Worm (Caenorhabditis elegans) whole organism, early embryonic: ENCODE data around the gene cut-5.

Experiments
- B0310.2 ChIP-seq: sonication (generic microtip); optimal IDR thresholded peaks from 2 replicates; lab custom pipeline; 2016; ENCODE audit warnings: mild to moderate bottlenecking, missing genetic modification characterization, missing compliant biosample characterization
- F13C5.2 ChIP-seq: sonication (generic microtip); optimal IDR thresholded peaks from 2 replicates; lab custom pipeline; 2017; ENCODE audit warnings: mild to moderate bottlenecking, missing genetic modification characterization, inconsistent platforms, missing compliant biosample characterization
- aly-1 ChIP-seq: sonication (generic microtip); optimal IDR thresholded peaks from 2 replicates; lab custom pipeline; 2016; ENCODE audit warnings: missing genetic modification characterization, missing compliant biosample characterization
- ama-1 ChIP-seq: fragments of 150-350 bp; optimal IDR thresholded peaks from 2 replicates; lab custom pipeline; 2014
- ceh-13 ChIP-seq: fragments of 200-800 bp; sonication (Bioruptor generic); optimal IDR thresholded peaks from 2 replicates; lab custom pipeline; 2018; ENCODE audit warnings: mild to moderate bottlenecking, missing genetic modification characterization, missing compliant biosample characterization
- ceh-36 ChIP-seq: sonication (generic microtip); optimal IDR thresholded peaks from 2 replicates; lab custom pipeline; 2016; ENCODE audit warnings: missing genetic modification characterization, inconsistent platforms, missing compliant biosample characterization
- ets-7 ChIP-seq: sonication (generic microtip); optimal IDR thresholded peaks from 2 replicates; lab custom pipeline; 2016; ENCODE audit warnings: missing genotype, missing genetic modification characterization, missing compliant biosample characterization
- flt-1 ChIP-seq: fragments of 200-800 bp; sonication (Bioruptor generic); IDR thresholded peaks from 2 replicates; pipeline ENCODE4 v1.3.6; 2022; ENCODE audit warnings: missing genetic modification characterization, missing compliant biosample characterization
- hmbx-1 ChIP-seq: sonication (generic microtip); optimal IDR thresholded peaks from 2 replicates; lab custom pipeline; 2016; ENCODE audit warnings: mild to moderate bottlenecking, missing genetic modification characterization, missing compliant biosample characterization
- hmg-4 ChIP-seq: fragments of 200-800 bp; sonication (Bioruptor generic); optimal IDR thresholded peaks from 2 replicates; lab custom pipeline; 2018; ENCODE audit warnings: mild to moderate bottlenecking, missing genetic modification characterization, missing compliant biosample characterization
- hnd-1 ChIP-seq: sonication (generic microtip); optimal IDR thresholded peaks from 2 replicates; lab custom pipeline; 2016; ENCODE audit warnings: missing genetic modification characterization, missing compliant biosample characterization
- pes-1 ChIP-seq: fragments of 200-800 bp; sonication (Bioruptor generic); IDR thresholded peaks from 2 replicates; pipeline ENCODE4 v1.3.6; 2022; ENCODE audit warnings: missing genetic modification reagents, missing genetic modification characterization, missing compliant biosample characterization
- scrt-1 ChIP-seq: fragments of 200-800 bp; sonication (Bioruptor generic); IDR thresholded peaks from 2 replicates; pipeline ENCODE4 v1.3.6; 2022; ENCODE audit warnings: missing genetic modification characterization, missing compliant biosample characterization
- sea-1 ChIP-seq: fragments of 200-800 bp; sonication (Bioruptor generic); conservative IDR thresholded peaks from 2 replicates; pipeline ENCODE4 v1.3.6; 2022; ENCODE audit warnings: missing genetic modification characterization, missing compliant biosample characterization
- tbx-11 ChIP-seq: fragments of 200-800 bp; sonication (Bioruptor generic); IDR thresholded peaks from 2 replicates; pipeline ENCODE4 v1.3.6; 2022; ENCODE audit warnings: missing genetic modification characterization, missing compliant biosample characterization
- tbx-37 ChIP-seq: fragments of 200-800 bp; sonication (Bioruptor generic); conservative IDR thresholded peaks from 2 replicates; pipeline ENCODE4 v1.3.6; 2022; ENCODE audit warnings: missing genetic modification reagents, missing genetic modification characterization, missing compliant biosample characterization
- tra-4 ChIP-seq: sonication (generic microtip); optimal IDR thresholded peaks from 2 replicates; lab custom pipeline; 2017; ENCODE audit warnings: missing genetic modification characterization, missing compliant biosample characterization

The cut-5 gene

ce11 chrX:10338100-10338499, at the start of gene cut-5:
Gene cut-5 (minus strand): TSS chrX:10338200.
- TF ChIP-seq ama-1 (no peak), tbx-11 (no peak), ets-7 (tag; lab: Kevin White, UChicago) (no peak), hnd-1 (tag; lab: Kevin White, UChicago) (no peak), F13C5.2 (no peak), pes-1 (no peak), B0310.2 (tag; lab: Kevin White, UChicago) (no peak), hmg-4 (GFP tag; lab: Kevin White, UChicago) (no peak), tbx-37 (GFP tag; lab: Robert Waterston, UW) (no peak), sea-1 (GFP tag; lab: Robert Waterston, UW) (no peak), ceh-36 (tag; lab: Kevin White, UChicago) (no peak), tra-4 (tag; lab: Kevin White, UChicago) (no peak), scrt-1 (GFP tag; lab: Robert Waterston, UW) (no peak), flt-1 (GFP tag; lab: Robert Waterston, UW) (no peak)

- TF ChIP-seq hmbx-1 (tag; lab: Kevin White, UChicago) (no peak), hmg-4 (GFP tag; lab: Kevin White, UChicago) (no peak)
Observed at ce11 chrX:10386408-10386807, 48.4 kb upstream of the cut-5 start, which contains the start of gene dyf-6. Gene dyf-6 (minus strand): TSS chrX:10386508.

- no peak for TF ChIP-seq hnd-1 (tag; lab: Kevin White, UChicago)
- no peak for TF ChIP-seq F13C5.2
- no peak for TF ChIP-seq pes-1
- TF ChIP-seq ama-1: no peak
- no peak for TF ChIP-seq tra-4 (tag; lab: Kevin White, UChicago)
- no peak for TF ChIP-seq ceh-13 (GFP tag; lab: Kevin White, UChicago)
- no peak for TF ChIP-seq B0310.2 (tag; lab: Kevin White, UChicago)
- TF ChIP-seq flt-1 (GFP tag; lab: Robert Waterston, UW): no peak
- no peak for TF ChIP-seq sea-1 (GFP tag; lab: Robert Waterston, UW)
- TF ChIP-seq hmbx-1 (tag; lab: Kevin White, UChicago): no peak
- TF ChIP-seq scrt-1 (GFP tag; lab: Robert Waterston, UW): no peak
- TF ChIP-seq tbx-11: no peak
- TF ChIP-seq ceh-36 (tag; lab: Kevin White, UChicago): no peak
- no peak for TF ChIP-seq hmg-4 (GFP tag; lab: Kevin White, UChicago)
Observed at ce11 chrX:10386001-10386400, 48.0 kb upstream of the cut-5 start.

- TF ChIP-seq hmbx-1 (tag; lab: Kevin White, UChicago) (no peak), ama-1 (no peak), ceh-13 (GFP tag; lab: Kevin White, UChicago) (no peak), F13C5.2 (no peak), scrt-1 (GFP tag; lab: Robert Waterston, UW) (no peak), hnd-1 (tag; lab: Kevin White, UChicago) (no peak), ets-7 (tag; lab: Kevin White, UChicago) (no peak), hmg-4 (GFP tag; lab: Kevin White, UChicago) (no peak), B0310.2 (tag; lab: Kevin White, UChicago) (no peak), flt-1 (GFP tag; lab: Robert Waterston, UW) (no peak), sea-1 (GFP tag; lab: Robert Waterston, UW) (no peak)
Observed at ce11 chrX:10379678-10380077, 41.7 kb upstream of the cut-5 start, which contains the start of gene rme-4. Gene rme-4 (minus strand): TSS chrX:10379845.

ce11 chrX:10377663-10378062, 39.7 kb upstream of the cut-5 start:
- TF ChIP-seq ceh-13 (GFP tag; lab: Kevin White, UChicago) (no peak), flt-1 (GFP tag; lab: Robert Waterston, UW) (0 out of 2 replicates have a peak, but pooled peaks have one; percentile 26)

ce11 chrX:10376989-10377388, 39.0 kb upstream of the cut-5 start:
- TF ChIP-seq hmbx-1 (tag; lab: Kevin White, UChicago) (no peak), hnd-1 (tag; lab: Kevin White, UChicago) (no peak), scrt-1 (GFP tag; lab: Robert Waterston, UW) (no peak), tbx-11 (no peak), ceh-13 (GFP tag; lab: Kevin White, UChicago) (no peak), ama-1 (no peak), pes-1 (no peak), F13C5.2 (no peak), aly-1 (tag; lab: Kevin White, UChicago) (no peak), ceh-36 (tag; lab: Kevin White, UChicago) (no peak), hmg-4 (GFP tag; lab: Kevin White, UChicago) (no peak)

ce11 chrX:10373581-10373980, 35.6 kb upstream of the cut-5 start:
- TF ChIP-seq hmg-4 (GFP tag; lab: Kevin White, UChicago): peak; percentile 16
- no peak for TF ChIP-seq hmbx-1 (tag; lab: Kevin White, UChicago)
- TF ChIP-seq aly-1 (tag; lab: Kevin White, UChicago): peak; percentile 4

ce11 chrX:10372556-10372955, 34.6 kb upstream of the cut-5 start, which contains the start of gene Y49A10A.2:
Gene Y49A10A.2 (minus strand): TSS chrX:10372664.
- TF ChIP-seq scrt-1 (GFP tag; lab: Robert Waterston, UW): no peak
- no peak for TF ChIP-seq ceh-13 (GFP tag; lab: Kevin White, UChicago)
- peak; percentile 73 for TF ChIP-seq hmg-4 (GFP tag; lab: Kevin White, UChicago)
- no peak for TF ChIP-seq B0310.2 (tag; lab: Kevin White, UChicago)
- TF ChIP-seq tbx-11: no peak
- no peak for TF ChIP-seq hnd-1 (tag; lab: Kevin White, UChicago)
- peak; percentile 17; the same call in 1 of the 2 replicates for TF ChIP-seq flt-1 (GFP tag; lab: Robert Waterston, UW)
- no peak for TF ChIP-seq tra-4 (tag; lab: Kevin White, UChicago)
- TF ChIP-seq pes-1: no peak
- TF ChIP-seq F13C5.2: peak; percentile 13
- TF ChIP-seq ceh-36 (tag; lab: Kevin White, UChicago): no peak
- no peak for TF ChIP-seq ets-7 (tag; lab: Kevin White, UChicago)
- TF ChIP-seq tbx-37 (GFP tag; lab: Robert Waterston, UW): 0 out of 2 replicates have a peak, but pooled peaks have one; percentile 20
- no peak for TF ChIP-seq hmbx-1 (tag; lab: Kevin White, UChicago)
- peak; percentile 61; the same call in 1 of the 2 replicates for TF ChIP-seq sea-1 (GFP tag; lab: Robert Waterston, UW)
- TF ChIP-seq aly-1 (tag; lab: Kevin White, UChicago): no peak
- no peak for TF ChIP-seq ama-1
